Worm (Caenorhabditis elegans): ENCODE data around the gene srh-109.

Gene srh-109

DNA sequence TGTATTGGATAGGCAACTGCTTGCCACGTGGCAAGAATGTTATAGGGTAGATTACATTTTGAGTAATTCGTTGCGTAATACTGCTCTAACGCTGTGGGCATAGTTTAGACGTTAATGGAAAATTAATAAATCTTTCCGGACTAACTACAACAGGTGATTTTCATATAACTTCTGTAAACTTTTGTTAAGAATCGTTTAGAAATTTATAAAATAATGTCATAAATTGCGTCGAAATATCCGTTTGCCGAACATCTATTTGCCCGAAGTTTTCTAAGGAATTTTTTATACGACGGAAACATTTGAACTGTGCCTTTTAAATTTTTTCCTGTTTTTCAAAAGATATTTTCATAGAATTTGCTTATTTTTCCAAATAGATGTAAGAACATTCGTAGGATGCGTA lies 5.9 kb upstream of the srh-109 start, which contains the start of gene srh-112:
Gene srh-112, minus strand, starts transcription at position 101 of the 400 bp plus-strand sequence.
- TF ChIP-seq ceh-91 (GFP tag; IDR thresholded peaks at IDR 0.05) (no peak), dpl-1 (GFP tag; optimal IDR thresholded peaks at IDR 0.05) (no peak), ztf-22 (GFP tag; optimal IDR thresholded peaks at IDR 0.05) (no peak), madf-6 (GFP tag; IDR thresholded peaks at IDR 0.05) (no peak), ekl-4 (GFP tag; IDR thresholded peaks at IDR 0.05) (no peak), ceh-27 (GFP tag; optimal IDR thresholded peaks at IDR 0.05) (no peak), attf-5 (GFP tag; optimal IDR thresholded peaks at IDR 0.05) (no peak), Y53F4B.3 (GFP tag; IDR thresholded peaks at IDR 0.05) (no peak), ztf-18 (tag; optimal IDR thresholded peaks at IDR 0.05) (no peak), B0035.1 (tag; optimal IDR thresholded peaks at IDR 0.05) (no peak)

DNA sequence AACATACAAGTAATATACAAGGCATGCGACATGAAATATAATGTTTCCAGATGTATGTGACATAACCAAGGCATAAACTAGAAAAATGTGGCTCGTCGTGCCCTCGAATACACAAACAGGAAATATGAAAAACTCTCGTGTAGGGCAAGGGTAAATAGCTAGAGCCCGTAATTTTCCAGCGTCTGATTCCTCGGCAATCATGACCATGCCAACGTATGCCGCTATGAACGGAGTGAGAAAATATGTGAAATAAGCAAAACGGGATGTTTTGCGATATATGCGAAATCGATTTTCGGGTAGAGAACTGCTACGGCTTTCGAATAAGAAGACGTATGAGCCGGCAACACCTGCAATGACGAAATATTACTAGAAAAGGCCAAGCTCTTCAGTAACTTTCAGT lies 5.1 kb upstream of the srh-109 start, which contains the start of gene scl-25:
Gene scl-25, plus strand, starts transcription at position 301 of the 400 bp plus-strand sequence.
- TF ChIP-seq chd-7 (tag; optimal IDR thresholded peaks at IDR 0.05) (no peak), Y56A3A.18 (GFP tag; IDR thresholded peaks at IDR 0.05) (no peak), D2030.7 (GFP tag; IDR thresholded peaks at IDR 0.05) (no peak), hmg-1.2 (GFP tag; IDR thresholded peaks at IDR 0.05) (no peak), dox-1 (GFP tag; IDR thresholded peaks at IDR 0.05) (no peak), Y53G8AR.9 (GFP tag; conservative IDR thresholded peaks at IDR 0.05) (no peak), efl-1 (GFP tag; optimal IDR thresholded peaks at IDR 0.05) (no peak), F10E7.11 (tag; optimal IDR thresholded peaks at IDR 0.05) (no peak), F49E8.2 (tag; optimal IDR thresholded peaks at IDR 0.05; ENCODE audit: insufficient read depth) (no peak), nhr-90 (tag; optimal IDR thresholded peaks at IDR 0.05) (no peak), B0336.3 (GFP tag; IDR thresholded peaks at IDR 0.05) (no peak), aptf-3 (GFP tag; IDR thresholded peaks at IDR 0.05) (no peak), hsf-1 (GFP tag; IDR thresholded peaks at IDR 0.05) (no peak), F57C9.4 (tag; optimal IDR thresholded peaks at IDR 0.05) (no peak), ceh-27 (GFP tag; optimal IDR thresholded peaks at IDR 0.05) (no peak), lin-40 (tag; optimal IDR thresholded peaks at IDR 0.05) (no peak)

- TF ChIP-seq Y53F4B.3 (GFP tag; IDR thresholded peaks at IDR 0.05) (no peak), ccch-3 (GFP tag; optimal IDR thresholded peaks at IDR 0.05) (no peak), ekl-4 (GFP tag; IDR thresholded peaks at IDR 0.05) (no peak), unc-62 (GFP tag; optimal IDR thresholded peaks at IDR 0.05) (no peak), nhr-179 (tag; optimal IDR thresholded peaks at IDR 0.05) (no peak), dpff-1 (tag; optimal IDR thresholded peaks at IDR 0.05) (no peak), F33H1.4 (GFP tag; IDR thresholded peaks at IDR 0.05) (no peak), zim-3 (tag; optimal IDR thresholded peaks at IDR 0.05) (no peak), Y95B8A.8 (GFP tag; IDR thresholded peaks at IDR 0.05) (no peak), cebp-2 (GFP tag; IDR thresholded peaks at IDR 0.05) (no peak), ceh-91 (GFP tag; IDR thresholded peaks at IDR 0.05) (no peak), F57C9.4 (tag; optimal IDR thresholded peaks at IDR 0.05) (no peak), ztf-22 (GFP tag; optimal IDR thresholded peaks at IDR 0.05) (no peak)
Observed at ce11 chrV:17223305-17223704, 3.1 kb upstream of the srh-109 start, which contains the start of gene srh-252. TSS of gene srh-252 (minus strand) at chrV:17223405.

- TF ChIP-seq let-526 (GFP tag; IDR thresholded peaks at IDR 0.05) (no peak), bed-2 (GFP tag; IDR thresholded peaks at IDR 0.05) (no peak), F22D6.2 (tag; optimal IDR thresholded peaks at IDR 0.05) (no peak), xnd-1 (tag; optimal IDR thresholded peaks at IDR 0.05) (no peak), ztf-3 (GFP tag; optimal IDR thresholded peaks at IDR 0.05) (no peak), nfyb-1 (GFP tag; IDR thresholded peaks at IDR 0.05) (no peak), die-1 (tag; optimal IDR thresholded peaks at IDR 0.05) (no peak), attf-6 (GFP tag; IDR thresholded peaks at IDR 0.05) (no peak), madf-3 (GFP tag; IDR thresholded peaks at IDR 0.05) (no peak), ets-4 (GFP tag; optimal IDR thresholded peaks at IDR 0.05) (no peak), mel-28 (tag; optimal IDR thresholded peaks at IDR 0.05; ENCODE audit: borderline replicate concordance) (no peak), ceh-79 (tag; optimal IDR thresholded peaks at IDR 0.05) (no peak), F57A8.1 (GFP tag; optimal IDR thresholded peaks at IDR 0.05) (no peak)
Observed at ce11 chrV:17217690-17218089, 2.6 kb downstream of the srh-109 start, which contains the start of gene srbc-62. TSS of gene srbc-62 (plus strand) at chrV:17217990.
